Fruit fly (Drosophila melanogaster): ENCODE measurements around the gene Had1.

dm6 chrX:16288999-16289398, 19.5 kb downstream of the Had1 start:
- TF ChIP-seq Mnt (GFP tag; optimal IDR thresholded peaks at IDR 0.05), result no peak
- TF ChIP-seq kay (GFP tag; ENCODE audit: borderline replicate concordance), result no peak
- no peak for TF ChIP-seq ovo (GFP tag; optimal IDR thresholded peaks at IDR 0.05)
- TF ChIP-seq tj (GFP tag; optimal IDR thresholded peaks at IDR 0.05), result no peak
- no peak for TF ChIP-seq cic (GFP tag; optimal IDR thresholded peaks at IDR 0.05)
- no peak for TF ChIP-seq Crg-1 (GFP tag; optimal IDR thresholded peaks at IDR 0.05)
- no peak for TF ChIP-seq toe (GFP tag; optimal IDR thresholded peaks at IDR 0.05)
